Worm (Caenorhabditis elegans): ENCODE measurements around the gene srd-40.
"Not testable (repeated sequence)": the region's sequence is repeated elsewhere in the genome, so short reads cannot be mapped to it uniquely, and the experiment has no call there.

Gene srd-40

DNA sequence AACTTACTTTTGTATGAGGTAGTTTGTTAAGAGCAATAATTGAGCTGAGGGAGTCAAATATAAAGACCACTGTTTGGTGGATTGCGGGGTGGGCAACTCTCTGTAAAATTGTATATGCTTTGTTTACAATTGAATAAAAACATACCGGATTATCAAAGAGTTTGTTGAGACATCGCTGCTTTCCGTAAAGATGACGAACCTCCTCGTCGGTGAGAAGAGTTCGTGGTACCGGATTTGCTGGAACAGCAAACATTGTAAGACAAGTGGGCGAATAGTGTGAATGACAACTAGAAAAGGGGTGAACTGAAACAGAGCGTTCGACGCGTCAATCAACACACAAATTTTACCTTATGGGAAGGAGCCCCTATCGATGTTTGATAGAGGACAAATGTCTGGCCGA is 27.1 kb upstream of the srd-40 start, which contains the start of gene W06D11.2:
W06D11.2 (minus strand) TSS at position 339 of the 400 bp plus-strand sequence.
- no peak for TF ChIP-seq unc-130 (tag; optimal IDR thresholded peaks at IDR 0.05)
- TF ChIP-seq fos-1 (tag; optimal IDR thresholded peaks at IDR 0.05) = no peak
- TF ChIP-seq jun-1 (tag; optimal IDR thresholded peaks at IDR 0.05) = no peak
- no peak for TF ChIP-seq zip-4 (GFP tag; optimal IDR thresholded peaks at IDR 0.05)
- TF ChIP-seq pax-3 (tag; optimal IDR thresholded peaks at IDR 0.05) = no peak
- TF ChIP-seq ztf-4 (tag; optimal IDR thresholded peaks at IDR 0.05) = no peak
- TF ChIP-seq tlp-1 (tag; optimal IDR thresholded peaks at IDR 0.05) = no peak
- no peak for TF ChIP-seq C34B4.2 (tag; optimal IDR thresholded peaks at IDR 0.05)
- no peak for TF ChIP-seq isw-1 (GFP tag; IDR thresholded peaks at IDR 0.05)

DNA sequence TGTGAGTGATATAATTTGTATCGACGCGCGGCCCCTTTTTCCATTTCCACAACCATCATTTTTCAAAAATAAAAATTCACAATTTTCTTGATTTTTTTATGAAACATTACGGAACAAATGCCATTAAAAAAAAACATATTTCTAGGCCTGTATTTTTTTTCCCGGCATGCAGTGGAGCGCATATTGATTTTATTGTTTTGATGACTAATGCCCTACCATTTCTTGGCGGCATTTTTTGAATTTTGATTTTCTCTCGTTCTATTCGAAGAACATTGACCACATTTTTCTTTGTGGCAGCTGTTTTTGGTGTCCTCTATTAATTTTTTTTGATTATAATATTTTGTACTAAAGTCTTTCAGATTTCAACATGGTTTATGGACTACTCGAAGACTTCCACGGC is 25.2 kb upstream of the srd-40 start, which contains the start of gene W06D11.3:
W06D11.3 (plus strand) TSS at position 360 of the 400 bp plus-strand sequence.
- no peak for TF ChIP-seq efl-1 (optimal IDR thresholded peaks at IDR 0.05)
- TF ChIP-seq efl-1 (GFP tag; optimal IDR thresholded peaks at IDR 0.05 in 1 of 2) = no peak
- no peak for TF ChIP-seq pax-3 (tag; optimal IDR thresholded peaks at IDR 0.05)
- no peak for TF ChIP-seq ztf-11 (tag; optimal IDR thresholded peaks at IDR 0.05)
- no peak for TF ChIP-seq alr-1 (tag; optimal IDR thresholded peaks at IDR 0.05; ENCODE audit: borderline replicate concordance)
- TF ChIP-seq mdl-1 (tag; optimal IDR thresholded peaks at IDR 0.05) = no peak
- TF ChIP-seq fkh-10 (GFP tag; optimal IDR thresholded peaks at IDR 0.05) = no peak

DNA sequence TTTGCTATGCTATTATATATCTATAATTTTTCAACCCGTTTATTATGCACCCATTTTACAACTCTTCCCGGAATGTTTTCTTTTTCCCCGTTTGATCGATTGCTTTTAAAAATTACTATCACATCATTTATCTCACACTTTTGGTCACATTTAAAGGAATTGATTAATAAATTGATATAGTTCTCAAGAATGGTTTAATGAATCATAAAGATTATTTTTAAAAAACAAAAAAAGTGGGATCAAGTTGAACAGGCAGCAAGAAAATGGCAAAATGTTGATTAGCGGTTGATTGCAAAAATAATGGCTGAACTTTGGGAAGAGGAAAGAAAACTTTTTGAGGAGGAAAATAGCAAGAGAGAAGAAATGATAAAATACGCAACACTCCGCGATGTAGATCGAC is 23.7 kb upstream of the srd-40 start, which contains the start of gene W06D11.5:
W06D11.5 (plus strand) TSS at position 301 of the 400 bp plus-strand sequence.
- peak; percentile 1 for TF ChIP-seq nhr-85 (tag)
- TF ChIP-seq rnt-1 (tag; optimal IDR thresholded peaks at IDR 0.05) = no peak

ce11 chrX:12302755-12303154 is 20.8 kb upstream of the srd-40 start, which contains the start of gene dot-1.3:
Gene dot-1.3, minus strand, starts transcription at chrX:12302855.
- TF ChIP-seq grh-1 (GFP tag; IDR thresholded peaks at IDR 0.05); tbx-2 (tag; optimal IDR thresholded peaks at IDR 0.05); nhr-19 (GFP tag; conservative IDR thresholded peaks at IDR 0.05): not testable (repeated sequence)

ce11 chrX:12304231-12304630 is 19.3 kb upstream of the srd-40 start:
- TF ChIP-seq ceh-63 (GFP tag; optimal IDR thresholded peaks at IDR 0.05) (no peak), unc-86 (tag; optimal IDR thresholded peaks at IDR 0.05) (no peak), ztf-4 (tag; optimal IDR thresholded peaks at IDR 0.05) (no peak), vab-15 (tag; optimal IDR thresholded peaks at IDR 0.05) (no peak), blmp-1 (tag; optimal IDR thresholded peaks at IDR 0.05) (no peak), ces-1 (GFP tag; optimal IDR thresholded peaks at IDR 0.05) (no peak), tlp-1 (tag; optimal IDR thresholded peaks at IDR 0.05) (no peak), snu-23 (GFP tag; optimal IDR thresholded peaks at IDR 0.05) (no peak), unc-62 (GFP tag; optimal IDR thresholded peaks at IDR 0.05) (no peak), F16B12.6 (tag; optimal IDR thresholded peaks at IDR 0.05) (no peak), efl-3 (GFP tag; optimal IDR thresholded peaks at IDR 0.05) (no peak), nhr-84 (tag; optimal IDR thresholded peaks at IDR 0.05) (no peak), dsc-1 (tag; optimal IDR thresholded peaks at IDR 0.05) (no peak), rnt-1 (tag; optimal IDR thresholded peaks at IDR 0.05) (no peak)

DNA sequence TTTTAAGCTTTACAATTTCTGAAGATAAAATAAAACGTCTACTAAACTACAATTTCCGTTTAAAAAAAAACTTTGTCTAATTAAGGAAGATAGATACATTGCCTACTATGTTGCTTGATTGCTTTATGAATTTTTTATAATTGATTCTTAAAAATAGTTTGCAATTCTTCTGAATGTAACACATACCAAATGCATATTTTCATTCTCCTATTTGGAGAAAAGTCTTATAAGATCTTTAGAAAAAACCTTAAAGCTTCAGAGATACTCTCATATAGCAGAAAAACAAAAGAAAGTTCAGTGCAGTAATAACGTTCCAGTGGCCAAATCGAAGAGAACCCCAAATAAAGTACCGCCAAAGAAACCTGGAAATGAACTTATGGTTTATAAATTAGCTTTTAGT is 17.0 kb upstream of the srd-40 start, which contains the start of gene phf-32:
phf-32 (plus strand) TSS at position 301 of the 400 bp plus-strand sequence.
- TF ChIP-seq aly-2 (tag; optimal IDR thresholded peaks at IDR 0.05) = no peak
- TF ChIP-seq Y116A8C.19 (tag; optimal IDR thresholded peaks at IDR 0.05; ENCODE audit: borderline replicate concordance) = no peak
- no peak for TF ChIP-seq alr-1 (tag; optimal IDR thresholded peaks at IDR 0.05; ENCODE audit: borderline replicate concordance)
- TF ChIP-seq nhr-237 (tag; optimal IDR thresholded peaks at IDR 0.05) = no peak
- TF ChIP-seq nhr-20 (tag; optimal IDR thresholded peaks at IDR 0.05) = no peak
- TF ChIP-seq hpl-2 (GFP tag; optimal IDR thresholded peaks at IDR 0.05) = no peak
- no peak for TF ChIP-seq F16B12.6 (tag; optimal IDR thresholded peaks at IDR 0.05)
- TF ChIP-seq nhr-76 (tag; optimal IDR thresholded peaks at IDR 0.05) = no peak
- TF ChIP-seq egl-13 (tag; optimal IDR thresholded peaks at IDR 0.05) = no peak
- no peak for TF ChIP-seq ztf-4 (tag; optimal IDR thresholded peaks at IDR 0.05)
